Fruit fly (Drosophila melanogaster) whole organism, adult: ENCODE results near the gene CG17362.

Experiments
- CG11617 ChIP-seq: fragments of 200-800 bp; sonication (Bioruptor generic); optimal IDR thresholded peaks from 2 replicates; lab custom pipeline; 2017; ENCODE audit warnings: mild to moderate bottlenecking, missing biosample characterization, missing genetic modification reagents, missing genetic modification characterization
- CG1620 ChIP-seq: fragments of 200-800 bp; sonication (Bioruptor generic); optimal IDR thresholded peaks from 2 replicates; lab custom pipeline; 2016; ENCODE audit warnings: missing biosample characterization, missing genetic modification characterization
- CG7045 ChIP-seq: fragments of 200-800 bp; sonication (Bioruptor generic); optimal IDR thresholded peaks from 2 replicates; lab custom pipeline; 2017; ENCODE audit warnings: missing biosample characterization, mild to moderate bottlenecking, missing genetic modification characterization
- Clk ChIP-seq: fragments of 200-800 bp; sonication (Bioruptor generic); optimal IDR thresholded peaks from 2 replicates; lab custom pipeline; 2017; ENCODE audit warnings: missing biosample characterization, missing genetic modification characterization
- Crg-1 ChIP-seq: fragments of 200-800 bp; sonication (Bioruptor generic); optimal IDR thresholded peaks from 2 replicates; lab custom pipeline; 2016; ENCODE audit warnings: missing biosample characterization, missing genetic modification characterization
- Mnt ChIP-seq: fragments of 200-800 bp; sonication (Bioruptor generic); optimal IDR thresholded peaks from 2 replicates; lab custom pipeline; 2016; ENCODE audit warnings: missing biosample characterization, mild to moderate bottlenecking, missing genetic modification characterization
- kay ChIP-seq: fragments of 200-800 bp; sonication (Bioruptor generic); peaks from one replicate; lab custom pipeline; 2016; ENCODE audit warnings: missing biosample characterization, missing genetic modification characterization, borderline replicate concordance
- ovo ChIP-seq: fragments of 200-800 bp; sonication (Bioruptor generic); optimal IDR thresholded peaks from 2 replicates; lab custom pipeline; 2016; ENCODE audit warnings: missing biosample characterization, missing genetic modification characterization
- tj ChIP-seq: fragments of 200-800 bp; sonication (Bioruptor generic); optimal IDR thresholded peaks from 3 replicates; lab custom pipeline; 2017; ENCODE audit warnings: missing biosample characterization, mild to moderate bottlenecking, missing genetic modification characterization, moderate library complexity
- toe ChIP-seq: fragments of 200-800 bp; sonication (Bioruptor generic); optimal IDR thresholded peaks from 2 replicates; lab custom pipeline; 2016; ENCODE audit warnings: missing biosample characterization, missing genetic modification characterization

DNA sequence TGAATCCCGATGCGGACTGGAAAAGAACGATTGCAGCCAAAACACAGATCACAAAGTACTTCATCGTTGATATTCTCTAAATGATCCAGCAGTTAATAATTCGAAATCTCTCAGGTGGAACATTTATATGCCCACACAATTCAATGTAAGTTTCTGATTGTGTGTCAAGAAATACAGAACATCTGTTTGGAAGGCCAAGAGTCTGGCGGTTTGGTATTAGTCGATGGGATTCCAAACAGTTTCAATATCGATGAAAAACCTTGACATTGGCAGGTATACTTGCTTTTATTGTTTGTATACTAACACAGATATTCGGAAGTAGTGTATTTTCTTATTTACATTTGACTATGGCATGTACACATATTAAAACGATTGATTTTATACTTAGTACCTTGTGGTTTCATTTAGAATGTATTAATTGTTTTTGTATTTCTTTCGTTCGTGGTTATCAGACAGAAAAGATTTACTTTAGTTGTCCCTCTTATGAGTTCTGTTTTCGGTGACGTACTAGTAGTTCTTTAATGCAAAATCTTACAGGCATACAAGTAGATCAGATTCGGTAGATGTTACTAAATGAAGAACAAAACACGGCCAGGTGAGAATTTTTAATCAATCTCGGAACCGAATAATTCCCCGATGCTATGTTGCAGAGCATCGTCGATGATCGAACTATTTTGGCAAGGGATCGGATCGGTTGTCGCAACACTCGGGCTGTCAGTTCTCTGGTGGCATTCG, 12.9 kb upstream of the CG17362 start, which contains the start of the genes CG13738 and Hsc70-1:
- TF ChIP-seq Clk (GFP tag; lab: Kevin White, UChicago) (no peak), toe (GFP tag; lab: Kevin White, UChicago) (no peak), CG7045 (GFP tag; lab: Kevin White, UChicago) (no peak), tj (GFP tag; lab: Kevin White, UChicago) (no peak), ovo (GFP tag; lab: Kevin White, UChicago) (no peak), Mnt (GFP tag; lab: Kevin White, UChicago) (no peak), kay (GFP tag; lab: Kevin White, UChicago) (no peak), Crg-1 (GFP tag; lab: Kevin White, UChicago) (no peak), CG11617 (GFP tag; lab: Kevin White, UChicago) (no peak), CG1620 (GFP tag; lab: Kevin White, UChicago) (no peak)
